Worm (Caenorhabditis elegans): ENCODE results near the gene E04F6.9.
A peak's percentile ranks its signal among the peaks of the same experiment; 100 is the strongest.

E04F6.9 gene

DNA sequence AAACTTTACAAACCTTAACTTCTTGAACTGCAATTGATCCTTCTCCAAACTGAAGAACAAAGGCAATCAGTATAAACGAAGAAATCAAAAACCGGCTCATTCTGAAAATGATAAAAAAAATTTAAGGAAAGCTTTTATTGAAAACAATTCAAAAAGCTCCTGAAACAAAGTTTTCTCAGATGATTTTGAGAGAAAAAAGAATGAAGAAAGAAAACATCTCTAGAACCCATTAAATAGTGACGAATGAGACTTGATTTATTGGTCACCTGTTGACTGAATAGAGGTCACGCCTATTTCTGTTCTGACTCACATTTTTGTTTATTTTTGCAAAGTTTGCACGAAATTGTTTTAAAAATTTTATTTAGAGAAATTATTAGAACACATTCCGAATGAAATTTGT is 679 bp downstream of the E04F6.9 start, which contains the start of gene E04F6.8:
TSS of gene E04F6.8 (minus strand) at position 101 of the 400 bp plus-strand sequence.
- TF ChIP-seq lin-14 (GFP tag; optimal IDR thresholded peaks at IDR 0.05) (peak; percentile 45), C04F5.9 (tag; optimal IDR thresholded peaks at IDR 0.05) (no peak), rnt-1 (tag; optimal IDR thresholded peaks at IDR 0.05) (peak; percentile 14), mab-9 (GFP tag; IDR thresholded peaks at IDR 0.05) (no peak), aha-1 (tag; optimal IDR thresholded peaks at IDR 0.05) (no peak), unc-30 (tag; optimal IDR thresholded peaks at IDR 0.05) (no peak), mep-1 (tag; optimal IDR thresholded peaks at IDR 0.05) (no peak), lir-3 (tag; optimal IDR thresholded peaks at IDR 0.05; ENCODE audit: poor library complexity) (peak; percentile 45), ceh-88 (GFP tag; IDR thresholded peaks at IDR 0.05) (no peak), sox-4 (tag; optimal IDR thresholded peaks at IDR 0.05) (no peak)

DNA sequence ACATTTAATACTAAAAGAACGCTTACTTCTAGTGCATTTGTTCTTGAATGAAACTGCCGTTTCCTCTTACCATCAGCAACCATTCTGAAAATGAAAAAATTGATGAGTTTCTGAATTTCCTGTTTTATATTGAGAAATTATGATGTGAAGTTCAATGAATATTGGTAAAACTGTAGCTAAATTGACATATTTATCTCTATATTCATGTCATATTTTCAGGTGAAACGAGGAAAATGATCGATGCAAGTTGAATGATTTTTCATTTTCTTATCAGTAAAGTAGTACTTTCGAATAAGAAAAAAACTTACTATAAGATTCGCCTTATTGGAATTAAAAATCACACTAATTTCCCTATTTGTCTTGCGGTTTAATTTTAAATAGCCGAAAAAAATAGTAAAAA is 1.8 kb downstream of the E04F6.9 start, which contains the start of gene E04F6.15:
TSS of gene E04F6.15 (minus strand) at position 101 of the 400 bp plus-strand sequence.
- TF ChIP-seq ets-5 (GFP tag; IDR thresholded peaks at IDR 0.05) (no peak), pag-3 (tag; optimal IDR thresholded peaks at IDR 0.05; ENCODE audit: borderline replicate concordance, insufficient read depth) (no peak), blmp-1 (tag; optimal IDR thresholded peaks at IDR 0.05) (no peak), dpl-1 (GFP tag; optimal IDR thresholded peaks at IDR 0.05) (no peak), ces-1 (GFP tag; optimal IDR thresholded peaks at IDR 0.05) (no peak), nhr-19 (GFP tag; conservative IDR thresholded peaks at IDR 0.05) (no peak), unc-30 (tag; optimal IDR thresholded peaks at IDR 0.05) (no peak), pqm-1 (tag; optimal IDR thresholded peaks at IDR 0.05) (no peak), zag-1 (tag; optimal IDR thresholded peaks at IDR 0.05) (no peak), efl-3 (GFP tag; optimal IDR thresholded peaks at IDR 0.05) (no peak), fkh-8 (tag; optimal IDR thresholded peaks at IDR 0.05) (no peak), egl-27 (tag; optimal IDR thresholded peaks at IDR 0.05) (no peak), snu-23 (GFP tag; optimal IDR thresholded peaks at IDR 0.05) (no peak), nhr-237 (tag; optimal IDR thresholded peaks at IDR 0.05) (no peak), lin-14 (GFP tag; optimal IDR thresholded peaks at IDR 0.05) (no peak), hpl-2 (GFP tag; optimal IDR thresholded peaks at IDR 0.05) (no peak), sox-4 (tag; optimal IDR thresholded peaks at IDR 0.05) (no peak), sptf-1 (tag; optimal IDR thresholded peaks at IDR 0.05) (no peak)

DNA sequence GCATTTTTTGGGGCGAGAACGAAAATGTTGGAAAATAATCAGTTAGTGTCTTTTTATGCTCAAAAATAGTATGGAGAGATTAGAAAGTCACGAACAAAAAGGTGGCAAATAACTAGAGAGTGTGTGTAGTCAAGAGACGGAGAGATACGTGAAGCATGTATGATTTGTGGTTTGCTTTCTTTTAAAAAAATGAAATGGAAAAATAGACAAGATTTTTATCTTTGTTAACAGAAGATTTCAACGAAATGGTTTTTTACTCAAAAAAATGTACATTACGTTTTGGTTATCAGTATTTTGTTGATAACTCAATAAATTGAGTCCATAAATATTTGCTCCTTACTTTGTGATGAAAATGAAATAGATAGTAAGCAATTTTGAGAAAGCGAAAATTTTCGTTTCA is 3.8 kb downstream of the E04F6.9 start, which contains the start of gene dhs-7:
TSS of gene dhs-7 (minus strand) at position 277 of the 400 bp plus-strand sequence.
- TF ChIP-seq fkh-10 (GFP tag; optimal IDR thresholded peaks at IDR 0.05) (no peak), elt-2 (tag; optimal IDR thresholded peaks at IDR 0.05) (peak; percentile 44)

DNA sequence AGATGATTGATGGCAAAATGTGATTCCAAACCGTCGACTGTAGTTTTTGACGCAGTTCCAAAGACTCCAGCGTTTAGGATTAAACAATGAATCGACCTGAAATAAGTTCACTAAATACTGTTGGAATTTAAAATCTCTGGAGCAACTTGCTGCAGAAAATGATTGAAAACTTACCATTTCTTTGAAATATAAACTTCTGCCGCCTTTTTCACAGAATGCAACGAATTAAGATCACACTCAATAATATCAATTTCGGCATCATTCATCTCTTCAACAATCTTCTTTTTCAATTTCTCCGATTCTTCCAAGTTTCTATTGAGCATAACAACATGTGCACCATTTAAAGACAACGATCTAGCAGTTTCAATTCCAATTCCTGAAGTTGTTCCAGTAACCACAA is 4.3 kb downstream of the E04F6.9 start:
- TF ChIP-seq hlh-4 (tag; optimal IDR thresholded peaks at IDR 0.05) (no peak), efl-1 (optimal IDR thresholded peaks at IDR 0.05) (no peak), efl-1 (GFP tag; optimal IDR thresholded peaks at IDR 0.05 in 1 of 2) (peak in 1 of 2 experiments; percentile 78)

DNA sequence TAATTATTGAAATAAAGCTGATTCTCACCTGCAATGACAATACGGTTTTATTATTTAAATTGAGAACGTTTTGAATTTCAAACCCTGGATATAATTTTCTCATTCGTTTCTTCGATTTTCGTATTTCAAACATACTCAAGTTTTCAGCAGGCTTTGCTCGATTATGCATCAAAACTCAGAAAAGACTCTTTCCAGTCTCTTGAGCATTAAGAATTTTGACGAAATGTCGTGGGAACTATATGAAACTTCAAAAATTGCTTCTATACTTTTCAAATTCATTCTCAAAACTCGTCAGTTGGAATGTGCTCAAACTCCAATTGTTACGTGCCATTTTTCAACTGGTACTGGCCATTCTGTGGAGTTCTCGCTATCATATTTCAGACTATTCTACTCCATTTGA is 6.6 kb downstream of the E04F6.9 start, which contains the start of gene srd-59:
TSS of gene srd-59 (plus strand) at position 301 of the 400 bp plus-strand sequence.
- no peak for TF ChIP-seq lsy-2 (tag; optimal IDR thresholded peaks at IDR 0.05)
- no peak for TF ChIP-seq efl-3 (GFP tag; optimal IDR thresholded peaks at IDR 0.05)
- no peak for TF ChIP-seq pax-3 (tag; optimal IDR thresholded peaks at IDR 0.05)
- TF ChIP-seq C16A3.4 (tag; optimal IDR thresholded peaks at IDR 0.05) = no peak
- TF ChIP-seq lin-14 (GFP tag; optimal IDR thresholded peaks at IDR 0.05) = no peak
- TF ChIP-seq nhr-11 (tag; optimal IDR thresholded peaks at IDR 0.05) = no peak
- TF ChIP-seq fos-1 (tag; optimal IDR thresholded peaks at IDR 0.05) = no peak
- TF ChIP-seq fkh-10 (GFP tag; optimal IDR thresholded peaks at IDR 0.05) = no peak
- no peak for TF ChIP-seq snpc-4 (tag; optimal IDR thresholded peaks at IDR 0.05)
- no peak for TF ChIP-seq lin-15B (tag; optimal IDR thresholded peaks at IDR 0.05)
- TF ChIP-seq ceh-63 (GFP tag; optimal IDR thresholded peaks at IDR 0.05) = no peak
- no peak for TF ChIP-seq zag-1 (tag; optimal IDR thresholded peaks at IDR 0.05)
